Worm (Caenorhabditis elegans) whole organism, young adult: ENCODE results near the gene F35D2.2.

ENCODE experiments used
- B0261.1 ChIP-seq: sonication (generic microtip); optimal IDR thresholded peaks from 2 replicates; lab custom pipeline; 2016; ENCODE audit warnings: mild to moderate bottlenecking, missing genetic modification characterization, moderate library complexity, missing compliant biosample characterization
- C06A6.2 ChIP-seq: fragments of 200-800 bp; sonication (Bioruptor generic); conservative IDR thresholded peaks from 2 replicates; pipeline ENCODE4 v1.3.6; 2022; ENCODE audit warnings: missing genetic modification characterization, missing compliant biosample characterization
- F10E7.11 ChIP-seq: sonication (generic microtip); optimal IDR thresholded peaks from 2 replicates; lab custom pipeline; 2017; ENCODE audit warnings: mild to moderate bottlenecking, missing genetic modification characterization, moderate library complexity, missing compliant biosample characterization
- F23B12.7 ChIP-seq: sonication (generic microtip); optimal IDR thresholded peaks from 2 replicates; lab custom pipeline; 2017; ENCODE audit warnings: missing genetic modification characterization, mild to moderate bottlenecking, missing compliant biosample characterization, antibody characterized with exemption, moderate library complexity; ENCODE audit not compliant: insufficient read depth
- K12H6.12 ChIP-seq: fragments of 200-800 bp; sonication (Bioruptor generic); optimal IDR thresholded peaks from 2 replicates; lab custom pipeline; 2018; ENCODE audit warnings: mild to moderate bottlenecking, missing genetic modification characterization, missing compliant biosample characterization
- Y53F4B.3 ChIP-seq: fragments of 200-800 bp; sonication (Bioruptor generic); IDR thresholded peaks from 2 replicates; pipeline ENCODE4 v1.3.6; 2022; ENCODE audit warnings: missing genetic modification reagents, missing genetic modification characterization, missing compliant biosample characterization
- Y53G8AR.9 ChIP-seq: fragments of 200-800 bp; sonication (Bioruptor generic); conservative IDR thresholded peaks from 2 replicates; pipeline ENCODE4 v1.3.6; 2022; ENCODE audit warnings: missing genetic modification reagents, missing genetic modification characterization, missing compliant biosample characterization
- Y56A3A.18 ChIP-seq: fragments of 200-800 bp; sonication (Bioruptor generic); IDR thresholded peaks from 2 replicates; pipeline ENCODE4 v1.3.6; 2022; ENCODE audit warnings: missing genetic modification reagents, missing genetic modification characterization, missing compliant biosample characterization
- ZK185.1 ChIP-seq: sonication (generic microtip); optimal IDR thresholded peaks from 2 replicates; lab custom pipeline; 2016; ENCODE audit warnings: mild to moderate bottlenecking, missing genetic modification characterization, missing compliant biosample characterization; ENCODE audit not compliant: poor library complexity, severe bottlenecking
- aptf-2 ChIP-seq: fragments of 200-800 bp; sonication (Bioruptor generic); conservative IDR thresholded peaks from 2 replicates; pipeline ENCODE4 v1.3.6; 2022; ENCODE audit warnings: missing genetic modification reagents, missing genetic modification characterization, missing compliant biosample characterization
- aptf-3 ChIP-seq: fragments of 200-800 bp; sonication (Bioruptor generic); IDR thresholded peaks from 2 replicates; pipeline ENCODE4 v1.3.6; 2022; ENCODE audit warnings: missing genetic modification characterization, missing compliant biosample characterization
- atf-7 ChIP-seq: sonication (generic microtip); optimal IDR thresholded peaks from 2 replicates; lab custom pipeline; 2017; ENCODE audit warnings: mild to moderate bottlenecking, missing genetic modification characterization, missing compliant biosample characterization
- attf-5 ChIP-seq: fragments of 200-800 bp; sonication (Bioruptor generic); optimal IDR thresholded peaks from 2 replicates; lab custom pipeline; 2018; ENCODE audit warnings: mild to moderate bottlenecking, missing genetic modification characterization, missing compliant biosample characterization
- die-1 ChIP-seq: sonication (generic microtip); optimal IDR thresholded peaks from 2 replicates; lab custom pipeline; 2016; ENCODE audit warnings: missing genotype, mild to moderate bottlenecking, missing genetic modification characterization, missing compliant biosample characterization
- dox-1 ChIP-seq: fragments of 200-800 bp; sonication (Bioruptor generic); IDR thresholded peaks from 2 replicates; pipeline ENCODE4 v1.3.6; 2022; ENCODE audit warnings: missing genetic modification reagents, missing genetic modification characterization, missing compliant biosample characterization
- gei-17 ChIP-seq: fragments of 200-800 bp; sonication (Bioruptor generic); optimal IDR thresholded peaks from 2 replicates; lab custom pipeline; 2018; ENCODE audit warnings: mild to moderate bottlenecking, missing genetic modification characterization, missing compliant biosample characterization
- him-1 ChIP-seq: sonication (generic microtip); optimal IDR thresholded peaks from 2 replicates; lab custom pipeline; 2016; ENCODE audit warnings: missing genotype, missing genetic modification reagents, missing genetic modification characterization, missing compliant biosample characterization
- let-607 ChIP-seq, 2 experiments: fragments of 200-800 bp in 1 of 2; sonication (Bioruptor generic) in 1 of 2; sonication (generic microtip) in 1 of 2; optimal IDR thresholded peaks; 2 replicates each; lab custom pipeline; 2016 to 2018; ENCODE audit warnings: mild to moderate bottlenecking in 2 of 2, missing compliant biosample characterization in 2 of 2, missing genetic modification characterization in 2 of 2, moderate library complexity in 2 of 2, missing genotype in 1 of 2
- lin-26 ChIP-seq: fragments of 200-800 bp; sonication (Bioruptor generic); IDR thresholded peaks from 2 replicates; pipeline ENCODE4 v1.3.6; 2022; ENCODE audit warnings: missing genetic modification reagents, missing genetic modification characterization, missing compliant biosample characterization
- lin-40 ChIP-seq: sonication (generic microtip); optimal IDR thresholded peaks from 2 replicates; lab custom pipeline; 2016; ENCODE audit warnings: missing genetic modification characterization, mild to moderate bottlenecking, missing compliant biosample characterization, missing genotype, missing genetic modification reagents
- lsl-1 ChIP-seq: fragments of 200-800 bp; sonication (Bioruptor generic); optimal IDR thresholded peaks from 2 replicates; lab custom pipeline; 2018; ENCODE audit warnings: mild to moderate bottlenecking, missing genetic modification characterization, moderate library complexity, missing compliant biosample characterization
- madf-10 ChIP-seq: sonication (generic microtip); optimal IDR thresholded peaks from 2 replicates; lab custom pipeline; 2016; ENCODE audit warnings: mild to moderate bottlenecking, missing genetic modification characterization, missing compliant biosample characterization
- madf-3 ChIP-seq: fragments of 200-800 bp; sonication (Bioruptor generic); IDR thresholded peaks from 2 replicates; pipeline ENCODE4 v1.3.6; 2022; ENCODE audit warnings: missing genetic modification reagents, missing genetic modification characterization, missing compliant biosample characterization
- mcd-1 ChIP-seq: fragments of 200-800 bp; sonication (Bioruptor generic); IDR thresholded peaks from 2 replicates; pipeline ENCODE4 v1.3.6; 2022; ENCODE audit warnings: missing genetic modification reagents, missing genetic modification characterization, missing compliant biosample characterization
- nfya-1 ChIP-seq: sonication (generic microtip); optimal IDR thresholded peaks from 2 replicates; lab custom pipeline; 2017; ENCODE audit warnings: antibody characterized with exemption, missing compliant biosample characterization, missing genetic modification characterization, borderline replicate concordance; ENCODE audit not compliant: insufficient read depth
- nfyb-1 ChIP-seq: fragments of 200-800 bp; sonication (Bioruptor generic); IDR thresholded peaks from 2 replicates; pipeline ENCODE4 v1.3.6; 2022; ENCODE audit warnings: missing genetic modification reagents, missing genetic modification characterization, missing compliant biosample characterization
- nhr-27 ChIP-seq: fragments of 200-800 bp; sonication (Bioruptor generic); optimal IDR thresholded peaks from 2 replicates; lab custom pipeline; 2018; ENCODE audit warnings: mild to moderate bottlenecking, missing genetic modification characterization, moderate library complexity, missing compliant biosample characterization
- nhr-80 ChIP-seq: sonication (generic microtip); optimal IDR thresholded peaks from 2 replicates; lab custom pipeline; 2016; ENCODE audit warnings: missing genetic modification characterization, missing compliant biosample characterization
- nhr-90 ChIP-seq: sonication (generic microtip); optimal IDR thresholded peaks from 2 replicates; lab custom pipeline; 2016; ENCODE audit warnings: missing genotype, mild to moderate bottlenecking, missing genetic modification characterization, missing compliant biosample characterization
- rcor-1 ChIP-seq: fragments of 200-800 bp; sonication (Bioruptor generic); IDR thresholded peaks from 2 replicates; pipeline ENCODE4 v1.3.6; 2022; ENCODE audit warnings: missing genetic modification reagents, missing genetic modification characterization, missing compliant biosample characterization
- rec-8 ChIP-seq, 2 experiments: sonication (generic microtip); optimal IDR thresholded peaks; 2 replicates each; lab custom pipeline; 2016; ENCODE audit warnings: mild to moderate bottlenecking in 2 of 2, missing genetic modification characterization in 2 of 2, missing genetic modification reagents in 2 of 2, missing genotype in 2 of 2, missing biosample characterization in 1 of 2, missing compliant biosample characterization in 1 of 2, moderate library complexity in 1 of 2
- repo-1 ChIP-seq: sonication (generic microtip); optimal IDR thresholded peaks from 2 replicates; lab custom pipeline; 2017; ENCODE audit warnings: mild to moderate bottlenecking, missing genetic modification characterization, missing compliant biosample characterization
- sea-2 ChIP-seq: fragments of 200-800 bp; sonication (Bioruptor generic); IDR thresholded peaks from 2 replicates; pipeline ENCODE4 v1.3.6; 2022; ENCODE audit warnings: missing genetic modification characterization, missing compliant biosample characterization
- somi-1 ChIP-seq: fragments of 200-800 bp; sonication (Bioruptor generic); optimal IDR thresholded peaks from 2 replicates; lab custom pipeline; 2018; ENCODE audit warnings: mild to moderate bottlenecking, missing genetic modification characterization, missing compliant biosample characterization
- tbp1 ChIP-seq: fragments of 200-800 bp; sonication (Bioruptor generic); optimal IDR thresholded peaks from 2 replicates; lab custom pipeline; 2018; ENCODE audit warnings: mild to moderate bottlenecking, missing genetic modification characterization, missing compliant biosample characterization
- xnd-1 ChIP-seq: sonication (generic microtip); optimal IDR thresholded peaks from 2 replicates; lab custom pipeline; 2016; ENCODE audit warnings: missing genotype, missing genetic modification reagents, missing genetic modification characterization, missing compliant biosample characterization
- ztf-26 ChIP-seq: sonication (generic microtip); optimal IDR thresholded peaks from 2 replicates; lab custom pipeline; 2017; ENCODE audit warnings: missing genetic modification characterization, missing compliant biosample characterization
- ztf-28 ChIP-seq: fragments of 200-800 bp; sonication (Bioruptor generic); IDR thresholded peaks from 2 replicates; pipeline ENCODE4 v1.3.6; 2022; ENCODE audit warnings: missing genetic modification reagents, missing genetic modification characterization, missing compliant biosample characterization

F35D2.2 gene

ce11 chrII:7549035-7549434 is 25.2 kb upstream of the F35D2.2 start, which contains the start of gene tph-1:
TSS of gene tph-1 (plus strand) at chrII:7549335.
- TF ChIP-seq lsl-1 (GFP tag; lab: Kevin White, UChicago) (no peak), lin-26 (GFP tag; lab: Robert Waterston, UW) (no peak), ztf-28 (GFP tag; lab: Robert Waterston, UW) (no peak), Y53F4B.3 (GFP tag; lab: Robert Waterston, UW) (no peak), C06A6.2 (GFP tag; lab: Robert Waterston, UW) (no peak), B0261.1 (no peak), rec-8 (tag; optimal IDR thresholded peaks at IDR 0.05; lab: Kevin White, UChicago) (no peak), nhr-27 (tag; lab: Kevin White, UChicago) (no peak), dox-1 (GFP tag; lab: Robert Waterston, UW) (no peak), xnd-1 (tag; lab: Kevin White, UChicago) (no peak), aptf-2 (GFP tag; lab: Robert Waterston, UW) (no peak), sea-2 (no peak), ZK185.1 (tag; lab: Kevin White, UChicago) (no peak), rcor-1 (GFP tag; lab: Robert Waterston, UW) (no peak), K12H6.12 (tag; lab: Kevin White, UChicago) (no peak), madf-3 (GFP tag; lab: Robert Waterston, UW) (no peak)

ce11 chrII:7553806-7554205 is 20.4 kb upstream of the F35D2.2 start, which contains the start of gene ZK1290.10:
TSS of gene ZK1290.10 (minus strand) at chrII:7553906.
- TF ChIP-seq somi-1 (GFP tag; lab: Kevin White, UChicago) (no peak), nfya-1 (tag; lab: Kevin White, UChicago) (no peak), gei-17 (GFP tag; lab: Kevin White, UChicago) (no peak), repo-1 (tag; lab: Kevin White, UChicago) (no peak), Y56A3A.18 (0 out of 2 replicates have a peak, but pooled peaks have one; percentile 32), ztf-26 (tag; lab: Kevin White, UChicago) (no peak)

- TF ChIP-seq die-1 (tag; lab: Kevin White, UChicago): no peak
- TF ChIP-seq atf-7: peak; percentile 49
- no peak for TF ChIP-seq him-1 (tag; lab: Kevin White, UChicago)
- TF ChIP-seq F10E7.11 (tag; lab: Kevin White, UChicago): no peak
- TF ChIP-seq lin-40 (tag; lab: Kevin White, UChicago): peak; percentile 2
- 0 out of 2 replicates have a peak, but pooled peaks have one; percentile 13 for TF ChIP-seq nfyb-1 (GFP tag; lab: Robert Waterston, UW)
- TF ChIP-seq tbp1 (GFP tag; lab: Kevin White, UChicago): peak; percentile 46
- peak in 1 of 2 experiments; percentile 31 for TF ChIP-seq let-607 (tag; optimal IDR thresholded peaks at IDR 0.05; lab: Kevin White, UChicago)
- no peak for TF ChIP-seq ztf-26 (tag; lab: Kevin White, UChicago)
- no peak for TF ChIP-seq aptf-3 (GFP tag; lab: Robert Waterston, UW)
- TF ChIP-seq nhr-90: peak; percentile 23
- 0 out of 2 replicates have a peak, but pooled peaks have one; percentile 44 for TF ChIP-seq Y53G8AR.9
- TF ChIP-seq madf-10 (tag; lab: Kevin White, UChicago): peak; percentile 36
- peak; percentile 10 for TF ChIP-seq attf-5
- peak; percentile 97 for TF ChIP-seq nhr-80 (tag; lab: Kevin White, UChicago)
- TF ChIP-seq dox-1 (GFP tag; lab: Robert Waterston, UW): peak; percentile 69
- no peak for TF ChIP-seq mcd-1 (GFP tag; lab: Robert Waterston, UW)
- TF ChIP-seq F23B12.7 (tag; lab: Kevin White, UChicago): no peak
- TF ChIP-seq, all 124 proteins: peak for 11
Measured at ce11 chrII:7554716-7555247, 19.5 kb upstream of the F35D2.2 start.
